Worm (Caenorhabditis elegans): ENCODE measurements around the gene ZK377.15.

The ZK377.15 gene

DNA sequence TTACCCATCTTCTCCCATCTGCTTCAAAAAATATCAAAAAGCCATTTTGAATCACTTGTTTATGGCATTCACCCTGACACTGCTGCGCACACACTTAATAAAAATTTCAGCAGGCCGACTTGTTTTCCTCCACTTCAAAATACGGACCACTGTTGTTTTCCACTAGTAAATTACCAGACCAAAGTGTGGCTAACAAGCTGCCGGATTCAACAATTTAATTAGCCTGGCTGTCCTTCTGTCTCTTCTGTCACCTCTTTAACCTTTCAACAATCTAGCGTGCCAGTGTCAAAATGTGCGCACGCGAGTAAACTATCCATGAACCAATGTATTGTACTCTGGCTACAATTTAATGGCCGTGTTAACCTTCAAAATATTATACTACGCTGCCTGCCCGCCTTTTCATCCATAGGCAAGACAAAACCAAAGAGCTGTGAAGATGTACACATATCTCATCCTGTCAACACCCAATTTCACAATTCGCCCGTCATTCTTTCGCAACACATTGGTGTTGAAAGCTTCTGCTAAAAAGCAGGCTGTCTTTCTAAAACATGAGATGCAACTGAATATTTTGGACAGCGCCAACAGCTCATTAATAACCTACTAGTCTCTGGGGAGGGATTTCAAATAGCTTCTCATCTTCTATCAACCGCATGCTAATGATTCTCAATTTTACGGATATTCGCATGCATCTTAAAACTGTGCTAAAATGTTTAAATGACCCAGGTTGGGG is 1.2 kb downstream of the ZK377.15 start:
- TF ChIP-seq Y22D7AL.16 (tag; optimal IDR thresholded peaks at IDR 0.05), result no peak
- no peak for TF ChIP-seq elt-4 (tag; optimal IDR thresholded peaks at IDR 0.05)
- TF ChIP-seq ets-4 (tag; optimal IDR thresholded peaks at IDR 0.05), result no peak
- no peak for TF ChIP-seq pat-9 (tag; optimal IDR thresholded peaks at IDR 0.05)
- no peak for TF ChIP-seq pag-3 (tag; optimal IDR thresholded peaks at IDR 0.05; ENCODE audit: borderline replicate concordance)
- no peak for TF ChIP-seq ceh-22 (tag; optimal IDR thresholded peaks at IDR 0.05)
- TF ChIP-seq ceh-9 (tag; optimal IDR thresholded peaks at IDR 0.05), result no peak
- TF ChIP-seq sox-4 (tag; optimal IDR thresholded peaks at IDR 0.05), result no peak
- peak; percentile 56 for TF ChIP-seq unc-55 (GFP tag; optimal IDR thresholded peaks at IDR 0.05)
- no peak for TF ChIP-seq hlh-6 (tag; optimal IDR thresholded peaks at IDR 0.05)
- TF ChIP-seq unc-42 (tag; optimal IDR thresholded peaks at IDR 0.05), result peak; percentile 61
- TF ChIP-seq ceh-31 (tag; optimal IDR thresholded peaks at IDR 0.05), result peak; percentile 31
- TF ChIP-seq unc-3 (GFP tag; conservative IDR thresholded peaks at IDR 0.05), result no peak
- no peak for TF ChIP-seq unc-3 (tag; optimal IDR thresholded peaks at IDR 0.05)
- no peak for TF ChIP-seq che-1 (tag; optimal IDR thresholded peaks at IDR 0.05)
- peak; percentile 29 for TF ChIP-seq tbx-2 (tag; optimal IDR thresholded peaks at IDR 0.05)
- no peak for TF ChIP-seq pha-4 (tag; optimal IDR thresholded peaks at IDR 0.05)
- peak; percentile 3 for TF ChIP-seq ref-2 (tag; optimal IDR thresholded peaks at IDR 0.05)
- TF ChIP-seq F13H6.1 (tag; optimal IDR thresholded peaks at IDR 0.05), result no peak
- no peak for TF ChIP-seq nhr-11 (tag; optimal IDR thresholded peaks at IDR 0.05)
- no peak for TF ChIP-seq eyg-1 (tag; optimal IDR thresholded peaks at IDR 0.05)

ce11 chrX:3463875-3464274 is 1.8 kb downstream of the ZK377.15 start:
- TF ChIP-seq unc-42 (tag; optimal IDR thresholded peaks at IDR 0.05) (no peak), eyg-1 (tag; optimal IDR thresholded peaks at IDR 0.05) (no peak), pag-3 (tag; optimal IDR thresholded peaks at IDR 0.05; ENCODE audit: borderline replicate concordance) (no peak), pha-2 (tag; optimal IDR thresholded peaks at IDR 0.05) (no peak), ceh-9 (tag; optimal IDR thresholded peaks at IDR 0.05) (no peak), ceh-30 (tag; optimal IDR thresholded peaks at IDR 0.05) (no peak), Y22D7AL.16 (tag; optimal IDR thresholded peaks at IDR 0.05) (no peak)

ce11 chrX:3462086-3462485 is 3.6 kb downstream of the ZK377.15 start:
- TF ChIP-seq unc-55 (GFP tag; optimal IDR thresholded peaks at IDR 0.05) (no peak), mec-3 (tag; optimal IDR thresholded peaks at IDR 0.05; ENCODE audit: borderline replicate concordance) (no peak), gmeb-2 (tag; optimal IDR thresholded peaks at IDR 0.05) (no peak), tbx-7 (tag; optimal IDR thresholded peaks at IDR 0.05) (no peak), sdc-2 (tag; optimal IDR thresholded peaks at IDR 0.05) (no peak), hlh-15 (tag; optimal IDR thresholded peaks at IDR 0.05) (no peak), K02D7.2 (tag; optimal IDR thresholded peaks at IDR 0.05) (no peak), ceh-22 (tag; optimal IDR thresholded peaks at IDR 0.05) (no peak), ama-1 (optimal IDR thresholded peaks at IDR 0.05) (no peak), dmd-4 (tag; optimal IDR thresholded peaks at IDR 0.05; ENCODE audit: borderline replicate concordance) (no peak), ceh-14 (tag; optimal IDR thresholded peaks at IDR 0.05) (no peak), nfya-1 (tag; optimal IDR thresholded peaks at IDR 0.05) (no peak), ceh-24 (tag; optimal IDR thresholded peaks at IDR 0.05) (no peak)

ce11 chrX:3455561-3455960 is 10.1 kb downstream of the ZK377.15 start:
- TF ChIP-seq rnt-1 (tag; optimal IDR thresholded peaks at IDR 0.05) (peak; percentile 74), ceh-48 (tag; optimal IDR thresholded peaks at IDR 0.05) (no peak), dmd-4 (tag; optimal IDR thresholded peaks at IDR 0.05; ENCODE audit: borderline replicate concordance) (no peak), hlh-30 (tag; optimal IDR thresholded peaks at IDR 0.05; ENCODE audit: insufficient read depth) (no peak), sdc-2 (tag; optimal IDR thresholded peaks at IDR 0.05) (no peak), lim-6 (tag; optimal IDR thresholded peaks at IDR 0.05) (no peak), tbx-2 (tag; optimal IDR thresholded peaks at IDR 0.05) (peak; percentile 27), pqm-1 (tag; optimal IDR thresholded peaks at IDR 0.05) (no peak), unc-55 (GFP tag; optimal IDR thresholded peaks at IDR 0.05) (peak; percentile 88), syd-9 (tag; optimal IDR thresholded peaks at IDR 0.05) (no peak), hlh-8 (tag; optimal IDR thresholded peaks at IDR 0.05) (no peak), ceh-22 (tag; optimal IDR thresholded peaks at IDR 0.05) (no peak), ceh-18 (tag; optimal IDR thresholded peaks at IDR 0.05) (peak; percentile 40), K02D7.2 (tag; optimal IDR thresholded peaks at IDR 0.05) (no peak)
